Fruit fly (Drosophila melanogaster) whole organism, embryonic: Measurements from ENCODE around the gene CG9674.

Source experiments
- CG10462 ChIP-seq: fragments of 200-800 bp; sonication (Bioruptor generic); optimal IDR thresholded peaks from 2 replicates; lab custom pipeline; 2016; ENCODE audit warnings: missing biosample characterization, missing genetic modification characterization
- CG11456 ChIP-seq: fragments of 200-800 bp; sonication (Bioruptor generic); IDR thresholded peaks from 3 replicates; pipeline ENCODE4 v1.3.6; 2022; ENCODE audit warnings: missing biosample characterization, missing genetic modification characterization
- CG12104 ChIP-seq: fragments of 200-800 bp; sonication (Bioruptor generic); optimal IDR thresholded peaks from 3 replicates; lab custom pipeline; 2016; ENCODE audit warnings: missing biosample characterization, missing genetic modification characterization
- CG12769 ChIP-seq: fragments of 200-800 bp; sonication (Bioruptor generic); optimal IDR thresholded peaks from 2 replicates; lab custom pipeline; 2019; ENCODE audit warnings: missing biosample characterization, mild to moderate bottlenecking, missing genetic modification characterization, moderate library complexity
- CG13123 ChIP-seq: fragments of 200-800 bp; sonication (Bioruptor generic); optimal IDR thresholded peaks from 2 replicates; lab custom pipeline; 2016; ENCODE audit warnings: missing biosample characterization, missing genetic modification characterization
- CG14965 ChIP-seq: fragments of 200-800 bp; sonication (Bioruptor generic); optimal IDR thresholded peaks from 2 replicates; lab custom pipeline; 2016; ENCODE audit warnings: missing biosample characterization, missing genetic modification characterization, borderline replicate concordance
- CG15269 ChIP-seq: fragments of 200-800 bp; sonication (Bioruptor generic); optimal IDR thresholded peaks from 2 replicates; lab custom pipeline; 2018; ENCODE audit warnings: missing biosample characterization, mild to moderate bottlenecking, missing genetic modification characterization, moderate library complexity
- CG1529 ChIP-seq: fragments of 200-800 bp; sonication (Bioruptor generic); optimal IDR thresholded peaks from 3 replicates; lab custom pipeline; 2018; ENCODE audit warnings: missing biosample characterization, missing genetic modification characterization
- CG1603 ChIP-seq: fragments of 200-800 bp; sonication (Bioruptor generic); optimal IDR thresholded peaks from 2 replicates; lab custom pipeline; 2019; ENCODE audit warnings: missing biosample characterization, mild to moderate bottlenecking, missing genetic modification characterization, moderate library complexity
- CG16779 ChIP-seq: fragments of 200-800 bp; sonication (Bioruptor generic); IDR thresholded peaks from 2 replicates; pipeline ENCODE4 v1.3.6; 2022; ENCODE audit warnings: missing biosample characterization, missing genetic modification characterization
- CG17328 ChIP-seq: fragments of 200-800 bp; sonication (Bioruptor generic); IDR thresholded peaks from 2 replicates; pipeline ENCODE4 v1.3.6; 2022; ENCODE audit warnings: missing biosample characterization, missing genetic modification characterization
- CG18619 ChIP-seq: fragments of 200-800 bp; sonication (Bioruptor generic); optimal IDR thresholded peaks from 3 replicates; lab custom pipeline; 2017; ENCODE audit warnings: missing biosample characterization, mild to moderate bottlenecking, missing genetic modification characterization
- CG18764 ChIP-seq: fragments of 200-800 bp; sonication (Bioruptor generic); optimal IDR thresholded peaks from 3 replicates; lab custom pipeline; 2016; ENCODE audit warnings: missing biosample characterization, missing genetic modification characterization
- CG32532 ChIP-seq: fragments of 200-800 bp; sonication (Bioruptor generic); IDR thresholded peaks from 2 replicates; pipeline ENCODE4 v1.3.6; 2022; ENCODE audit warnings: missing biosample characterization, missing genetic modification characterization
- CG32772 ChIP-seq: fragments of 200-800 bp; sonication (Bioruptor generic); IDR thresholded peaks from 2 replicates; pipeline ENCODE4 v1.3.6; 2022; ENCODE audit warnings: missing biosample characterization, missing genetic modification characterization
- CG34224 ChIP-seq: fragments of 200-800 bp; sonication (Bioruptor generic); IDR thresholded peaks from 3 replicates; pipeline ENCODE4 v1.3.6; 2022; ENCODE audit warnings: missing biosample characterization, missing genetic modification characterization; ENCODE audit not compliant: partially characterized antibody
- CG8290 ChIP-seq, 3 experiments: fragments of 200-800 bp; sonication (Bioruptor generic); optimal IDR thresholded peaks; 2 replicates each; lab custom pipeline; 2016 to 2019; ENCODE audit warnings: missing biosample characterization in 3 of 3, missing genetic modification characterization in 3 of 3, mild to moderate bottlenecking in 2 of 3, moderate library complexity in 1 of 3
- CG9215 ChIP-seq: fragments of 200-800 bp; sonication (Bioruptor generic); IDR thresholded peaks from 2 replicates; pipeline ENCODE4 v1.3.6; 2022; ENCODE audit warnings: missing biosample characterization, missing genetic modification characterization
- CG9817 ChIP-seq: fragments of 200-800 bp; sonication (Bioruptor generic); optimal IDR thresholded peaks from 2 replicates; lab custom pipeline; 2018; ENCODE audit warnings: missing biosample characterization, mild to moderate bottlenecking, missing genetic modification characterization, moderate library complexity
- Camta ChIP-seq: fragments of 200-800 bp; sonication (Bioruptor generic); optimal IDR thresholded peaks from 2 replicates; lab custom pipeline; 2016; ENCODE audit warnings: missing biosample characterization, missing genetic modification characterization
- D19B ChIP-seq: fragments of 200-800 bp; sonication (Bioruptor generic); optimal IDR thresholded peaks from 2 replicates; lab custom pipeline; 2017; ENCODE audit warnings: missing biosample characterization, mild to moderate bottlenecking, missing genetic modification characterization
- Dip3 ChIP-seq: fragments of 200-800 bp; sonication (Bioruptor generic); optimal IDR thresholded peaks from 3 replicates; lab custom pipeline; 2016; ENCODE audit warnings: missing biosample characterization, missing genetic modification characterization
- Dp ChIP-seq: fragments of 200-800 bp; sonication (Bioruptor generic); optimal IDR thresholded peaks from 2 replicates; lab custom pipeline; 2018; ENCODE audit warnings: missing biosample characterization, mild to moderate bottlenecking, missing genetic modification characterization, moderate library complexity
- HLH3B ChIP-seq: fragments of 200-800 bp; sonication (Bioruptor generic); IDR thresholded peaks from 2 replicates; pipeline ENCODE4 v1.3.6; 2022; ENCODE audit warnings: missing biosample characterization, missing genetic modification characterization
- Oaz ChIP-seq: fragments of 200-800 bp; sonication (Bioruptor generic); IDR thresholded peaks from 2 replicates; pipeline ENCODE4 v1.3.6; 2022; ENCODE audit warnings: missing biosample characterization, missing genetic modification characterization
- Opbp ChIP-seq: fragments of 200-800 bp; sonication (Bioruptor generic); IDR thresholded peaks from 3 replicates; pipeline ENCODE4 v1.3.6; 2022; ENCODE audit warnings: missing biosample characterization, missing genetic modification characterization; ENCODE audit not compliant: partially characterized antibody
- Optix ChIP-seq: fragments of 200-800 bp; sonication (Bioruptor generic); IDR thresholded peaks from 3 replicates; pipeline ENCODE4 v1.3.6; 2022; ENCODE audit warnings: missing biosample characterization, missing genetic modification characterization
- Pdp1 ChIP-seq, 2 experiments: fragments of 200-800 bp; sonication (Bioruptor generic); optimal IDR thresholded peaks; 3 replicates each; lab custom pipeline; 2016; ENCODE audit warnings: missing biosample characterization in 2 of 2, missing genetic modification characterization in 2 of 2, mild to moderate bottlenecking in 1 of 2, moderate library complexity in 1 of 2
- Poxn ChIP-seq: fragments of 200-800 bp; sonication (Bioruptor generic); IDR thresholded peaks from 2 replicates; pipeline ENCODE4 v1.3.6; 2022; ENCODE audit warnings: missing biosample characterization, missing genetic modification characterization
- Stat92E ChIP-seq, 3 experiments: fragments of >200 bp in 2 of 3; fragments of 200-800 bp in 1 of 3; sonication (Bioruptor generic) in 1 of 3; optimal IDR thresholded peaks; 2 replicates each; lab custom pipeline; 2017 to 2019; ENCODE audit warnings: missing biosample characterization in 3 of 3, missing genetic modification characterization in 3 of 3, mild to moderate bottlenecking in 1 of 3, moderate library complexity in 1 of 3
- bigmax ChIP-seq: fragments of 200-800 bp; sonication (Bioruptor generic); optimal IDR thresholded peaks from 2 replicates; lab custom pipeline; 2018; ENCODE audit warnings: missing biosample characterization, mild to moderate bottlenecking, missing genetic modification characterization
- chif ChIP-seq, 2 experiments: fragments of 200-800 bp; sonication (Bioruptor generic); optimal IDR thresholded peaks; 3 replicates each; lab custom pipeline; 2016; ENCODE audit warnings: missing biosample characterization in 2 of 2, missing genetic modification characterization in 2 of 2
- chinmo ChIP-seq: fragments of 200-800 bp; sonication (Bioruptor generic); IDR thresholded peaks from 4 replicates; pipeline ENCODE4 v1.3.6; 2022; ENCODE audit warnings: missing biosample characterization, missing genetic modification characterization; ENCODE audit not compliant: partially characterized antibody
- dimm ChIP-seq: fragments of 200-800 bp; sonication (Bioruptor generic); IDR thresholded peaks from 2 replicates; pipeline ENCODE4 v1.3.6; 2022; ENCODE audit warnings: missing biosample characterization, missing genetic modification characterization
- exex ChIP-seq: fragments of 200-800 bp; sonication (Bioruptor generic); optimal IDR thresholded peaks from 4 replicates; lab custom pipeline; 2018; ENCODE audit warnings: missing biosample characterization, mild to moderate bottlenecking, missing genetic modification characterization, moderate library complexity
- kah ChIP-seq: fragments of 200-800 bp; sonication (Bioruptor generic); optimal IDR thresholded peaks from 2 replicates; lab custom pipeline; 2018; ENCODE audit warnings: missing biosample characterization, mild to moderate bottlenecking, missing genetic modification characterization
- otp ChIP-seq: fragments of 200-800 bp; sonication (Bioruptor generic); IDR thresholded peaks from 3 replicates; pipeline ENCODE4, ENCODE4 v1.3.6; 2022; ENCODE audit warnings: missing biosample characterization, missing genetic modification characterization
- pfk ChIP-seq: fragments of 200-800 bp; sonication (Bioruptor generic); optimal IDR thresholded peaks from 2 replicates; lab custom pipeline; 2018; ENCODE audit warnings: missing biosample characterization, mild to moderate bottlenecking, missing genetic modification characterization, moderate library complexity
- scrt ChIP-seq: fragments of 200-800 bp; sonication (Bioruptor generic); optimal IDR thresholded peaks from 2 replicates; lab custom pipeline; 2018; ENCODE audit warnings: missing biosample characterization, mild to moderate bottlenecking, missing genetic modification characterization, moderate library complexity
- sens ChIP-seq: fragments of 200-800 bp; sonication (Bioruptor generic); peaks from one replicate; lab custom pipeline; 2016; ENCODE audit warnings: missing biosample characterization, missing genetic modification characterization
- sima ChIP-seq: fragments of 200-800 bp; sonication (Bioruptor generic); optimal IDR thresholded peaks from 2 replicates; lab custom pipeline; 2016; ENCODE audit warnings: missing biosample characterization, missing genetic modification characterization
- sna ChIP-seq: fragments of 200-800 bp; sonication (Bioruptor generic); IDR thresholded peaks from 2 replicates; pipeline ENCODE4 v1.3.6; 2022; ENCODE audit warnings: missing biosample characterization, missing genetic modification characterization; ENCODE audit not compliant: partially characterized antibody
- so ChIP-seq: fragments of 200-800 bp; sonication (Bioruptor generic); IDR thresholded peaks from 3 replicates; pipeline ENCODE4 v1.3.6; 2022; ENCODE audit warnings: missing biosample characterization, missing genetic modification characterization
- stwl ChIP-seq: fragments of 200-800 bp; sonication (Bioruptor generic); optimal IDR thresholded peaks from 3 replicates; lab custom pipeline; 2018; ENCODE audit warnings: missing biosample characterization, mild to moderate bottlenecking, missing genetic modification characterization, moderate library complexity
- tgo ChIP-seq: fragments of 200-800 bp; sonication (Bioruptor generic); IDR thresholded peaks from 3 replicates; pipeline ENCODE4 v1.3.6; 2022; ENCODE audit warnings: missing biosample characterization, missing genetic modification characterization
- twi ChIP-seq: fragments of 200-800 bp; optimal IDR thresholded peaks from 2 replicates; lab custom pipeline; 2019; ENCODE audit warnings: missing biosample characterization, mild to moderate bottlenecking, missing genetic modification characterization, moderate library complexity
- wdn ChIP-seq: fragments of 200-800 bp; sonication (Bioruptor generic); IDR thresholded peaks from 2 replicates; pipeline ENCODE4 v1.3.6; 2022; ENCODE audit warnings: missing biosample characterization, missing genetic modification characterization
- yki ChIP-seq: fragments of >200 bp; optimal IDR thresholded peaks from 3 replicates; lab custom pipeline; 2018

Gene CG9674

DNA sequence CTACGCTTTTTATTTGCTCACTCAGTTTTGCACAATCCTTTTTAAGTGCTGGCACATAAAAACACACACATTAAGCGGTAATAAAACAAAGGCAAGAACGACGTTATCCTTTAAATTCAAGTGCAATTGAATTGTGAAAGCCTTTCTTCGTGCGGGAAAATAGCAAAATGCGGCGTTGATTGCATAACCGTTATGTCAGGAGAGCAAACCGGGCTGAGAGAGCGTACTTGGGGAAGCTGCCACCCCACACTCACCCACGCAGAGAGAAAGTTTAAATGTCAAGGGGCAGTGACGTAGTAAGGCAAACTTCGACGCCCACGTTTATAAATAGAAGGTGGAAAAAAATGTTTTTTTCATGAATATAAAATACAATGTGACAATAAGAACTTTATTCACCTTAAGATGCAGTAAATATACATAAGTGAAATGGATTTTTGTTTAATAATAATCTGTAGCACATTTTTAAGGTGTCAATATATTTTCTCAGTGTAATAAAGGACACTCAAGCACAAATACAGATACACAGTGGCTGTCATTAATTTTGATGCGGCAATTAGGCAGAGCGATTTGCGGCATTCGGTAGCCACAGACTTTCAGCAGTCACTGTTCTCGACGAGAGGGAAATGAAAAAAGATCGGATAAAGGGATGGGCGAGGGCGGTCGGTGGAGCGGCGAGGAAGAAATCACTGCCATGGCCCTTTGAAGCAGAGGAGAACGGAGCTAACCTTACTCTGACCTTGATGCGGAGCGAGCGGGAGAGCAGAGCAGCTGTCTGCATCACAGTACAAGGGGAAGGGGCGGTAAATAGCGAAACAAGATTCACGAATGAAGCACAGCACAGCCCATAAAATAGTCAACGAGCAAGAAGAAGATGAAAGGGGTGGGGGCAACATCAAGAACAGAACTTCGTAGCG, 1.5 kb downstream of the CG9674 start (continued):
- TF ChIP-seq scrt (GFP tag; lab: Kevin White, UChicago): peak; percentile 52
- TF ChIP-seq CG1603: peak; percentile 46
- TF ChIP-seq CG18764: peak; percentile 5
- TF ChIP-seq CG13123: no peak
- no peak for TF ChIP-seq CG8290 (GFP tag; optimal IDR thresholded peaks at IDR 0.05; lab: Kevin White, UChicago)
- peak in 1 of 2 experiments; percentile 42 for TF ChIP-seq CG8290 (tag; optimal IDR thresholded peaks at IDR 0.05; lab: Kevin White, UChicago)
- peak; percentile 44 for TF ChIP-seq CG9817 (tag; lab: Kevin White, UChicago)
- TF ChIP-seq Poxn (GFP tag; lab: Robert Waterston, UW): 0 out of 2 replicates have a peak, but pooled peaks have one; percentile 40
- no peak for TF ChIP-seq CG1529
- no peak for TF ChIP-seq Dp (GFP tag; lab: Kevin White, UChicago)
- TF ChIP-seq pfk: no peak
- no peak for TF ChIP-seq Stat92E (GFP tag; optimal IDR thresholded peaks at IDR 0.05; lab: Kevin White, UChicago)
- peak; percentile 59 for TF ChIP-seq Dip3 (GFP tag; lab: Kevin White, UChicago)
- TF ChIP-seq Camta (GFP tag; lab: Kevin White, UChicago): peak; percentile 17
- peak; percentile 59 for TF ChIP-seq CG15269 (tag; lab: Kevin White, UChicago)
- peak; percentile 47; the same call in 1 of the 2 replicates for TF ChIP-seq CG32772
- TF ChIP-seq CG16779 (GFP tag; lab: Robert Waterston, UW): peak; percentile 39; the same call in 1 of the 2 replicates
- peak in 1 of 2 experiments; percentile 26 for TF ChIP-seq chif (GFP tag; optimal IDR thresholded peaks at IDR 0.05; lab: Kevin White, UChicago)
- 0 out of 3 replicates have a peak, but pooled peaks have one; percentile 6 for TF ChIP-seq CG11456 (GFP tag; lab: Robert Waterston, UW)
- no peak for TF ChIP-seq dimm
- TF ChIP-seq CG12104 (GFP tag; lab: Kevin White, UChicago): peak; percentile 28
- TF ChIP-seq CG9215 (GFP tag; lab: Robert Waterston, UW): 0 out of 2 replicates have a peak, but pooled peaks have one; percentile 6
- TF ChIP-seq twi (tag; lab: Kevin White, UChicago): no peak
- TF ChIP-seq CG12769 (tag; lab: Kevin White, UChicago): peak; percentile 37
- peak; percentile 55 for TF ChIP-seq tgo
- TF ChIP-seq wdn (GFP tag; lab: Robert Waterston, UW): 0 out of 2 replicates have a peak, but pooled peaks have one; percentile 18
- TF ChIP-seq CG14965 (GFP tag; lab: Kevin White, UChicago): no peak
- peak; percentile 42 for TF ChIP-seq bigmax (GFP tag; lab: Kevin White, UChicago)
- TF ChIP-seq Oaz (GFP tag; lab: Robert Waterston, UW): no peak

dm6 chr3L:16804627-16805026, 2.9 kb downstream of the CG9674 start, which contains the start of gene nudC:
Gene nudC, plus strand, starts transcription at chr3L:16804994.
- TF ChIP-seq CG17328 (GFP tag; lab: Robert Waterston, UW) (0 out of 2 replicates have a peak, but pooled peaks have one; percentile 19), yki (no peak), kah (no peak), sna (GFP tag; lab: Robert Waterston, UW) (no peak), sima (no peak), D19B (GFP tag; lab: Kevin White, UChicago) (no peak), sens (GFP tag; lab: Kevin White, UChicago) (peak; percentile 49), so (0 out of 3 replicates have a peak, but pooled peaks have one; percentile 21), HLH3B (peak; percentile 20; the same call in 1 of the 2 replicates), CG18619 (GFP tag; lab: Kevin White, UChicago) (no peak), exex (tag; lab: Kevin White, UChicago) (no peak), CG10462 (no peak), otp (0 out of 3 replicates have a peak, but pooled peaks have one; percentile 59), chinmo (0 out of 4 replicates have a peak, but pooled peaks have one; percentile 53), stwl (no peak), Pdp1 (GFP tag; optimal IDR thresholded peaks at IDR 0.05; lab: Kevin White, UChicago) (peak in 1 of 2 experiments; percentile 69), Optix (GFP tag; lab: Robert Waterston, UW) (0 out of 3 replicates have a peak, but pooled peaks have one; percentile 38), CG34224 (no peak), CG32532 (GFP tag; lab: Robert Waterston, UW) (no peak), Opbp (GFP tag; lab: Robert Waterston, UW) (0 out of 3 replicates have a peak, but pooled peaks have one; percentile 6)
